Worm (Caenorhabditis elegans): ENCODE measurements around the gene F10G7.5.

DNA sequence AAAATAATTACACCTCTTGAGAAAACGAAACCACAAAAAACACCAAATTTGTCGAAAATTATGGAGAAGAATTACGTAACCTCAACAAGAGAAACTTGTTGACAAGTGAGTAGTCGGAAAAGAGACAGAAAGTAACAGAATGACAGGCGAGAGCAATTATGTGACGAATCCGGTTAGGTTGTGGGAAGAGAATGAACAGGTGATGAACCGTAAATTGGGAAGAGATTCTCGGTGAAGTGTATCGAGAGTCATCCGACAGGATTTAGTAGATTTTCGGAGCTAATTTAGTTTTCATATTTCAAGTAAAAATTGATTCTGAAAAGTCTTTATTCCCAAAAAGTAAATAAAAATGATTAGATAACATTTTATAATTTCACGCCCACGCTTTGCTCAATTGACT is 11.8 kb upstream of the F10G7.5 start, which contains the start of gene T05A7.7:
- TF ChIP-seq set-16 (GFP tag; IDR thresholded peaks at IDR 0.05) (no peak), mes-2 (tag; optimal IDR thresholded peaks at IDR 0.05; ENCODE audit: poor library complexity, severe bottlenecking) (no peak), lir-3 (tag; optimal IDR thresholded peaks at IDR 0.05) (no peak), egl-27 (tag; optimal IDR thresholded peaks at IDR 0.05) (no peak), nhr-11 (tag; optimal IDR thresholded peaks at IDR 0.05) (no peak), spr-3 (GFP tag; optimal IDR thresholded peaks at IDR 0.05) (no peak), fos-1 (tag; optimal IDR thresholded peaks at IDR 0.05) (no peak), nhr-10 (tag; optimal IDR thresholded peaks at IDR 0.05) (no peak), unc-39 (tag; optimal IDR thresholded peaks at IDR 0.05) (no peak), ztf-11 (tag; optimal IDR thresholded peaks at IDR 0.05) (no peak)
